Worm (Caenorhabditis elegans): ENCODE measurements around the gene irg-6.

ce11 chrIV:12886012-12886411, 28.8 kb downstream of the irg-6 start:
- TF ChIP-seq W03F9.2 (tag; optimal IDR thresholded peaks at IDR 0.05) (no peak), him-1 (tag; optimal IDR thresholded peaks at IDR 0.05) (no peak)

All from whole organism, L4/young adult.